Worm (Caenorhabditis elegans): ENCODE measurements around the gene Y66D12A.30.

Gene Y66D12A.30

ce11 chrIII:11588911-11589310 is 20.8 kb upstream of the Y66D12A.30 start, which contains the start of gene Y66D12A.3:
Gene Y66D12A.3 (plus strand): TSS chrIII:11589211.
- TF ChIP-seq lin-11 (tag; optimal IDR thresholded peaks at IDR 0.05) (no peak), ztf-4 (tag; optimal IDR thresholded peaks at IDR 0.05) (no peak), aly-2 (tag; optimal IDR thresholded peaks at IDR 0.05) (no peak), zag-1 (tag; optimal IDR thresholded peaks at IDR 0.05) (no peak), skn-1 (tag; optimal IDR thresholded peaks at IDR 0.05) (no peak)

ce11 chrIII:11589311-11589710 is 20.4 kb upstream of the Y66D12A.30 start:
- TF ChIP-seq blmp-1 (tag; optimal IDR thresholded peaks at IDR 0.05; ENCODE audit: insufficient read depth) = no peak
- no peak for TF ChIP-seq gmeb-1 (tag; optimal IDR thresholded peaks at IDR 0.05)
- TF ChIP-seq crh-2 (tag; optimal IDR thresholded peaks at IDR 0.05) = no peak

ce11 chrIII:11590255-11590654 is 19.4 kb upstream of the Y66D12A.30 start:
- TF ChIP-seq ZK546.5 (tag; optimal IDR thresholded peaks at IDR 0.05) (no peak), nhr-237 (tag; optimal IDR thresholded peaks at IDR 0.05) (no peak), ztf-1 (GFP tag; conservative IDR thresholded peaks at IDR 0.05) (no peak), gmeb-1 (tag; optimal IDR thresholded peaks at IDR 0.05) (no peak), lin-11 (tag; optimal IDR thresholded peaks at IDR 0.05) (no peak), skn-1 (tag; optimal IDR thresholded peaks at IDR 0.05) (no peak), nhr-129 (tag; optimal IDR thresholded peaks at IDR 0.05) (no peak), dmd-4 (tag; optimal IDR thresholded peaks at IDR 0.05) (no peak), Y55F3AM.14 (GFP tag; optimal IDR thresholded peaks at IDR 0.05) (no peak), nhr-12 (tag; optimal IDR thresholded peaks at IDR 0.05) (no peak), peb-1 (tag; optimal IDR thresholded peaks at IDR 0.05) (no peak), ztf-4 (tag; optimal IDR thresholded peaks at IDR 0.05) (no peak), egl-27 (tag; optimal IDR thresholded peaks at IDR 0.05) (no peak), mab-5 (tag; optimal IDR thresholded peaks at IDR 0.05) (no peak), sem-4 (tag; optimal IDR thresholded peaks at IDR 0.05) (no peak)

- TF ChIP-seq mbf-1 (tag; optimal IDR thresholded peaks at IDR 0.05) (no peak), peb-1 (tag; optimal IDR thresholded peaks at IDR 0.05) (no peak), crh-2 (tag; optimal IDR thresholded peaks at IDR 0.05) (no peak), lin-11 (tag; optimal IDR thresholded peaks at IDR 0.05) (no peak), aly-2 (tag; optimal IDR thresholded peaks at IDR 0.05) (no peak), snpc-4 (tag; optimal IDR thresholded peaks at IDR 0.05) (no peak), unc-39 (tag; optimal IDR thresholded peaks at IDR 0.05) (no peak), lsy-2 (tag; optimal IDR thresholded peaks at IDR 0.05) (no peak), sem-4 (tag; optimal IDR thresholded peaks at IDR 0.05) (no peak), skn-1 (tag; optimal IDR thresholded peaks at IDR 0.05) (no peak), ZK546.5 (tag; optimal IDR thresholded peaks at IDR 0.05) (no peak), fos-1 (tag; optimal IDR thresholded peaks at IDR 0.05) (no peak), lin-13 (GFP tag; optimal IDR thresholded peaks at IDR 0.05) (no peak), nhr-77 (tag; optimal IDR thresholded peaks at IDR 0.05) (no peak), nhr-12 (tag; optimal IDR thresholded peaks at IDR 0.05) (no peak)
Observed at ce11 chrIII:11592096-11592495, 17.6 kb upstream of the Y66D12A.30 start.

- TF ChIP-seq nhr-129 (tag; optimal IDR thresholded peaks at IDR 0.05) (no peak), aly-2 (tag; optimal IDR thresholded peaks at IDR 0.05) (no peak), nhr-21 (tag; optimal IDR thresholded peaks at IDR 0.05) (no peak), R02D3.7 (tag; optimal IDR thresholded peaks at IDR 0.05) (no peak)
Observed at ce11 chrIII:11607870-11608269, 1.8 kb upstream of the Y66D12A.30 start, which contains the start of gene Y66D12A.1. Gene Y66D12A.1 (plus strand): TSS chrIII:11608170.

ce11 chrIII:11611618-11612247 is 2.1 kb downstream of the Y66D12A.30 start:
- TF ChIP-seq ztf-4 (tag; optimal IDR thresholded peaks at IDR 0.05) (no peak), nhr-11 (tag; optimal IDR thresholded peaks at IDR 0.05) (no peak), nhr-10 (tag; optimal IDR thresholded peaks at IDR 0.05) (no peak), ZK546.5 (tag; optimal IDR thresholded peaks at IDR 0.05) (no peak), F13H6.1 (tag; optimal IDR thresholded peaks at IDR 0.05) (no peak), fos-1 (tag; optimal IDR thresholded peaks at IDR 0.05) (no peak), unc-55 (GFP tag; optimal IDR thresholded peaks at IDR 0.05) (no peak), peb-1 (tag; optimal IDR thresholded peaks at IDR 0.05) (no peak), ama-1 (optimal IDR thresholded peaks at IDR 0.05) (no peak), nhr-21 (tag; optimal IDR thresholded peaks at IDR 0.05) (no peak), nhr-129 (tag; optimal IDR thresholded peaks at IDR 0.05) (no peak), sma-3 (GFP tag; optimal IDR thresholded peaks at IDR 0.05) (no peak), nhr-25 (tag; optimal IDR thresholded peaks at IDR 0.05) (no peak), nhr-77 (tag; optimal IDR thresholded peaks at IDR 0.05) (no peak), elt-3 (tag; optimal IDR thresholded peaks at IDR 0.05) (no peak), nhr-12 (tag; optimal IDR thresholded peaks at IDR 0.05) (no peak), nhr-6 (tag; optimal IDR thresholded peaks at IDR 0.05) (no peak), zag-1 (tag; optimal IDR thresholded peaks at IDR 0.05) (no peak), ceh-16 (tag; optimal IDR thresholded peaks at IDR 0.05) (no peak), aly-2 (tag; optimal IDR thresholded peaks at IDR 0.05) (no peak)
